Fruit fly (Drosophila melanogaster) whole organism, pupa: ENCODE data around the gene Dbp73D.

ENCODE experiments used
- CG10348 ChIP-seq: fragments of 200-800 bp; sonication (Bioruptor generic); IDR thresholded peaks from 2 replicates; pipeline ENCODE4 v1.3.6; 2022; ENCODE audit warnings: missing biosample characterization, missing genetic modification characterization
- CG12605 ChIP-seq: fragments of 200-800 bp; sonication (Bioruptor generic); IDR thresholded peaks from 2 replicates; pipeline ENCODE4 v1.3.6; 2022; ENCODE audit warnings: missing biosample characterization, missing genetic modification characterization
- CG13204 ChIP-seq: fragments of 200-800 bp; sonication (Bioruptor generic); optimal IDR thresholded peaks from 2 replicates; lab custom pipeline; 2018; ENCODE audit warnings: missing biosample characterization, mild to moderate bottlenecking, missing genetic modification characterization, moderate library complexity
- CG14655 ChIP-seq: fragments of 200-800 bp; sonication (Bioruptor generic); optimal IDR thresholded peaks from 3 replicates; lab custom pipeline; 2017; ENCODE audit warnings: mild to moderate bottlenecking, missing biosample characterization, missing genetic modification reagents, missing genetic modification characterization
- CG15710 ChIP-seq: fragments of 200-800 bp; sonication (Bioruptor generic); optimal IDR thresholded peaks from 2 replicates; lab custom pipeline; 2018; ENCODE audit warnings: missing biosample characterization, mild to moderate bottlenecking, missing genetic modification characterization, moderate library complexity
- CG17806 ChIP-seq: fragments of 200-800 bp; sonication (Bioruptor generic); optimal IDR thresholded peaks from 2 replicates; lab custom pipeline; 2018; ENCODE audit warnings: missing biosample characterization, mild to moderate bottlenecking, missing genetic modification characterization, moderate library complexity
- CG32121 ChIP-seq: fragments of 200-800 bp; sonication (Bioruptor generic); IDR thresholded peaks from 2 replicates; pipeline ENCODE4 v1.3.6; 2022; ENCODE audit warnings: missing biosample characterization, missing genetic modification characterization
- CG34367 ChIP-seq: fragments of 200-800 bp; sonication (Bioruptor generic); optimal IDR thresholded peaks from 2 replicates; lab custom pipeline; 2018; ENCODE audit warnings: missing biosample characterization, mild to moderate bottlenecking, missing genetic modification characterization
- CG4496 ChIP-seq: fragments of 200-800 bp; sonication (Bioruptor generic); IDR thresholded peaks from 3 replicates; pipeline ENCODE4 v1.3.6; 2022; ENCODE audit warnings: missing biosample characterization, missing genetic modification characterization
- CG8159 ChIP-seq: fragments of 200-800 bp; sonication (Bioruptor generic); optimal IDR thresholded peaks from 3 replicates; lab custom pipeline; 2018; ENCODE audit warnings: missing biosample characterization, mild to moderate bottlenecking, missing genetic modification characterization, moderate library complexity
- CG8301 ChIP-seq: fragments of 200-800 bp; sonication (Bioruptor generic); optimal IDR thresholded peaks from 2 replicates; lab custom pipeline; 2018; ENCODE audit warnings: missing biosample characterization, mild to moderate bottlenecking, missing genetic modification characterization
- CG9948 ChIP-seq: fragments of 200-800 bp; sonication (Bioruptor generic); optimal IDR thresholded peaks from 2 replicates; lab custom pipeline; 2018; ENCODE audit warnings: missing biosample characterization, mild to moderate bottlenecking, missing genetic modification characterization, moderate library complexity
- D1 ChIP-seq: fragments of 200-800 bp; sonication (Bioruptor generic); optimal IDR thresholded peaks from 2 replicates; lab custom pipeline; 2018; ENCODE audit warnings: missing biosample characterization, mild to moderate bottlenecking, missing genetic modification characterization, moderate library complexity
- EcR ChIP-seq: fragments of 200-800 bp; sonication (Bioruptor generic); optimal IDR thresholded peaks from 3 replicates; lab custom pipeline; 2019; ENCODE audit warnings: missing biosample characterization, missing genetic modification characterization, mild to moderate bottlenecking, moderate library complexity, missing genetic modification reagents
- Ets98B ChIP-seq: fragments of 200-800 bp; sonication (Bioruptor generic); IDR thresholded peaks from 2 replicates; pipeline ENCODE4 v1.3.6; 2022; ENCODE audit warnings: missing biosample characterization, missing genetic modification characterization
- Pif1A ChIP-seq: fragments of 200-800 bp; sonication (Bioruptor generic); optimal IDR thresholded peaks from 3 replicates; lab custom pipeline; 2016; ENCODE audit warnings: missing biosample characterization, missing genetic modification characterization
- Pif1B ChIP-seq: fragments of 200-800 bp; sonication (Bioruptor generic); optimal IDR thresholded peaks from 3 replicates; lab custom pipeline; 2016; ENCODE audit warnings: missing biosample characterization, missing genetic modification characterization
- Snoo ChIP-seq: fragments of 200-800 bp; sonication (Bioruptor generic); optimal IDR thresholded peaks from 3 replicates; lab custom pipeline; 2017; ENCODE audit warnings: missing biosample characterization, mild to moderate bottlenecking, missing genetic modification characterization, inconsistent platforms
- fd96Ca ChIP-seq: fragments of 200-800 bp; sonication (Bioruptor generic); IDR thresholded peaks from 3 replicates; pipeline ENCODE4 v1.3.6; 2022; ENCODE audit warnings: missing biosample characterization, missing genetic modification characterization
- gl ChIP-seq: fragments of 200-800 bp; sonication (Bioruptor generic); optimal IDR thresholded peaks from 2 replicates; lab custom pipeline; 2018; ENCODE audit warnings: missing biosample characterization, mild to moderate bottlenecking, missing genetic modification characterization
- rn ChIP-seq: fragments of 200-800 bp; sonication (Bioruptor generic); IDR thresholded peaks from 2 replicates; pipeline ENCODE4 v1.3.6; 2022; ENCODE audit warnings: missing biosample characterization, missing genetic modification characterization

Dbp73D gene

dm6 chr3L:16710258-16711020, 20.2 kb downstream of the Dbp73D start:
- peak; percentile 65 for TF ChIP-seq CG4496
- peak; percentile 69 for TF ChIP-seq CG15710 (tag; lab: Kevin White, UChicago)
- peak; percentile 72 for TF ChIP-seq CG32121 (GFP tag; lab: Robert Waterston, UW)
- TF ChIP-seq CG12605, result no peak
- TF ChIP-seq CG9948 (tag; lab: Kevin White, UChicago), result peak; percentile 54
- peak; percentile 73 for TF ChIP-seq CG17806 (tag; lab: Kevin White, UChicago)
- TF ChIP-seq CG10348 (GFP tag; lab: Robert Waterston, UW), result no peak; the same call in 1 of the 2 replicates
- TF ChIP-seq CG8159 (tag; lab: Kevin White, UChicago), result peak; percentile 84
- TF ChIP-seq Pif1B (GFP tag; lab: Kevin White, UChicago), result peak; percentile 51
- TF ChIP-seq rn (GFP tag; lab: Robert Waterston, UW), result peak; percentile 56; the same call in 1 of the 2 replicates
- TF ChIP-seq CG34367, result peak; percentile 26
- TF ChIP-seq D1, result no peak
- TF ChIP-seq Pif1A (GFP tag; lab: Kevin White, UChicago), result peak; percentile 60
- TF ChIP-seq CG14655 (GFP tag; lab: Kevin White, UChicago), result peak; percentile 83
- TF ChIP-seq fd96Ca, result peak; percentile 63; the same call in 2 of the 3 replicates
- peak; percentile 45 for TF ChIP-seq EcR (GFP tag; lab: Kevin White, UChicago)
- TF ChIP-seq CG13204 (GFP tag; lab: Kevin White, UChicago), result no peak
- no peak for TF ChIP-seq gl
- TF ChIP-seq Ets98B, result peak; percentile 51
- TF ChIP-seq Snoo, result peak; percentile 6
- TF ChIP-seq CG8301 (tag; lab: Kevin White, UChicago), result peak; percentile 58

- 0 out of 2 replicates have a peak, but pooled peaks have one; percentile 12 for TF ChIP-seq rn (GFP tag; lab: Robert Waterston, UW)
- TF ChIP-seq Pif1B (GFP tag; lab: Kevin White, UChicago), result peak; percentile 24
- no peak for TF ChIP-seq fd96Ca
- no peak for TF ChIP-seq CG13204 (GFP tag; lab: Kevin White, UChicago)
- peak; percentile 71 for TF ChIP-seq EcR (GFP tag; lab: Kevin White, UChicago)
- peak; percentile 4; the same call in 1 of the 2 replicates for TF ChIP-seq Ets98B
Observed at dm6 chr3L:16709673-16710257, 20.9 kb downstream of the Dbp73D start.

DNA sequence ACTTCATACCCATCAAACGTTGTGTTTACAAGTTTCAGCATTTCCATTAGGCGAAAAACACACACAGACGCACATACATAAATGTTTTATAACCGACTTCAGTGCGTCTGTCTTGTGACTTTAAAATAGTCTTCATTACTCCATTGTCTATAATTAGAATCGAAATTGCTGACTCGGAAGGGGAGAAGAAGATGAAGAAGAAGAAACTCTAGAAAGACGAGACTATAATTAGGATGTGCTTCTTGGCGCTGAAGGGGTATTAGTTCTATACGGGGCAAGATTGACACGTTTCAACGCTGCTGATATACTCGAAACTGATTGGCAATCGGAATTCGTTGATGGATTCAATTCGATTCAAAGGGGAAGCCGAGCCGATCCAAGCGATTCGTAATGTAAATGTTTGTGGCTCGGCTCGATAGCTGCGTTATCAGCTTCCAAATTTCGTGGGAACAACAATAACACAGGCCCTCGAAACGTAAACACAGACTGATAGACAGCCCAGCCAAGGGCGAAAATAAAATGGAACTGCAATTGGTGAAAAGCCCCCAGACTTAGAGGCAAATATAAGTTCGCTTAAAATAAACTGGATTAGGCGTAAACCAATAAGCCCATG, 21.8 kb downstream of the Dbp73D start:
- TF ChIP-seq CG34367 (no peak), CG13204 (GFP tag; lab: Kevin White, UChicago) (no peak)

- TF ChIP-seq CG10348 (GFP tag; lab: Robert Waterston, UW) (no peak), CG15710 (tag; lab: Kevin White, UChicago) (no peak), CG34367 (no peak), Snoo (no peak), gl (no peak), CG8159 (tag; lab: Kevin White, UChicago) (no peak), CG4496 (no peak), CG14655 (GFP tag; lab: Kevin White, UChicago) (no peak), CG12605 (no peak), EcR (GFP tag; lab: Kevin White, UChicago) (no peak), Pif1B (GFP tag; lab: Kevin White, UChicago) (no peak), CG13204 (GFP tag; lab: Kevin White, UChicago) (no peak), D1 (no peak), Pif1A (GFP tag; lab: Kevin White, UChicago) (no peak)
Observed at dm6 chr3L:16705630-16706029, 25.0 kb downstream of the Dbp73D start.

- no peak for TF ChIP-seq EcR (GFP tag; lab: Kevin White, UChicago)
- TF ChIP-seq CG12605, result no peak
- no peak for TF ChIP-seq D1
- no peak for TF ChIP-seq Snoo
- no peak for TF ChIP-seq Ets98B
- TF ChIP-seq CG8301 (tag; lab: Kevin White, UChicago), result no peak
- TF ChIP-seq rn (GFP tag; lab: Robert Waterston, UW), result no peak
Observed at dm6 chr3L:16704673-16705072, 25.9 kb downstream of the Dbp73D start, which contains the start of gene CG9692. TSS of gene CG9692 (plus strand) at chr3L:16704973.

- TF ChIP-seq CG34367 (no peak), Ets98B (no peak), CG9948 (tag; lab: Kevin White, UChicago) (no peak), CG13204 (GFP tag; lab: Kevin White, UChicago) (no peak), CG17806 (tag; lab: Kevin White, UChicago) (no peak), EcR (GFP tag; lab: Kevin White, UChicago) (no peak), D1 (no peak), rn (GFP tag; lab: Robert Waterston, UW) (no peak), CG8301 (tag; lab: Kevin White, UChicago) (no peak), CG14655 (GFP tag; lab: Kevin White, UChicago) (no peak), gl (no peak), CG4496 (no peak), CG12605 (no peak), CG8159 (tag; lab: Kevin White, UChicago) (no peak), CG10348 (GFP tag; lab: Robert Waterston, UW) (no peak)
Observed at dm6 chr3L:16704251-16704650, 26.4 kb downstream of the Dbp73D start.
